Worm (Caenorhabditis elegans): ENCODE measurements around the gene twk-22.

Gene twk-22

ce11 chrX:16300422-16300821 lies 5.8 kb upstream of the twk-22 start:
- TF ChIP-seq unc-62 (GFP tag; optimal IDR thresholded peaks at IDR 0.05): no peak

- TF ChIP-seq unc-62 (GFP tag; optimal IDR thresholded peaks at IDR 0.05): no peak
Measured at ce11 chrX:16309705-16310104, 3.4 kb downstream of the twk-22 start.

ce11 chrX:16317629-16318028 lies 11.4 kb downstream of the twk-22 start, which contains the start of gene T01B4.3:
Gene T01B4.3 (minus strand): TSS chrX:16317729.
- no peak for TF ChIP-seq unc-62 (GFP tag; optimal IDR thresholded peaks at IDR 0.05)

ce11 chrX:16318248-16318647 lies 12.0 kb downstream of the twk-22 start:
- TF ChIP-seq unc-62 (GFP tag; optimal IDR thresholded peaks at IDR 0.05): no peak

DNA sequence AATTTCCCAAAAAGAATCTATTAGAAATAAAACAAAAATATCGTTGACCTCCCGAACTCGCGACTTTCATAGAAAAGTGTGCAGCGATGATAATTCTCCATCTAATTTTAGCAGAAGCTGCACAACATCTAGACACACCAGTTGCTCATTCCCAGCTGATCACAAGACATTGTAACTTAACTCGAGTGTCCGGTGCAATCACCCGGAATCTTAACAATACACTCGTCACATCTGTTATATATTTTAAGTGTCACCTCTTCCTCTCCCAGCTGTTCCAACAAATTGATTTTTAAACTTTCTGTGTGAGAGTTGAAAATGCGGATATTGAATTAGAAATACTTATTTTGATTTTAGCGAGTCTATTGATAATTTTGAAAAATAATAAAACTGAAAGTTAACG lies 15.1 kb downstream of the twk-22 start:
- TF ChIP-seq unc-62 (GFP tag; optimal IDR thresholded peaks at IDR 0.05): no peak

- TF ChIP-seq unc-62 (GFP tag; optimal IDR thresholded peaks at IDR 0.05): no peak
Measured at ce11 chrX:16321864-16322263, 15.6 kb downstream of the twk-22 start.

- no peak for TF ChIP-seq unc-62 (GFP tag; optimal IDR thresholded peaks at IDR 0.05)
Measured at ce11 chrX:16324222-16324621, 18.0 kb downstream of the twk-22 start.

DNA sequence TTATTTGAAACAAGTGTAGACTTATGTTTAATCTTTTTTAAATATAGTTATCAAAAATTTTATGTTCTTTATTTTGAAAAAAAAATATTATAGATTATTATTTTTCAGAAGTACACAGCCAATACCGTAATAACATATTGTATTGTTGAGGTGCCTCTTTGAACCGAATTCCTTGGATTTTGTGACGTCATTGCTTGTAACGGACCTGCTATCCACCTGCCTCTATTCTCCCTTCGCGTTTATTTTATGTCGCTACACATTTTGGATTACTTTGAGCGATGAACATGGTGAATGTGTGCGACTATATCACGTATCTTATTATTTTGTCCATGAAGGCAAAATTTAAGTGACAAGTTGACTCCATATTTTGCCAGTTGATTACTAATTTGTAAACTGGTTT lies 21.0 kb downstream of the twk-22 start:
- TF ChIP-seq unc-62 (GFP tag; optimal IDR thresholded peaks at IDR 0.05): no peak

DNA sequence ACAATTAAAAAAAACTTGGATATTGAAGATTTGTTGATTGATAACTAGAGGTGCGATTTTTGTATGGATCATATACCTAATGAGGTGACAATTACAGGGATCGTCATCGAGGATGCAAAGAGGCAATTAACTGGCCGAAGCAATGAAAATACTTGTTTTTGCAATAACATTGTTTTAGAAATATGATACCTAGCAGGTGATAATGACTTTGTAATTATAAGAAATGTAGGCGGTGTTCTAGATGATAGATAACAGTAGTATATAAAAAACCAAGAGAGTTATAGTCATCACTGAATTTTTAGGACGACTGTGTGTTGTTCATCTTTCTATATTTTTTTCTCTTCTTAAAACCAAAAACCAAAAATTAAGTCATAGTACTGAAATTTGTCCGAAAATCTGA lies 22.1 kb downstream of the twk-22 start, which contains the start of gene C11G6.2:
TSS of gene C11G6.2 (plus strand) at position 301 of the 400 bp plus-strand sequence.
- no peak for TF ChIP-seq unc-62 (GFP tag; optimal IDR thresholded peaks at IDR 0.05)

DNA sequence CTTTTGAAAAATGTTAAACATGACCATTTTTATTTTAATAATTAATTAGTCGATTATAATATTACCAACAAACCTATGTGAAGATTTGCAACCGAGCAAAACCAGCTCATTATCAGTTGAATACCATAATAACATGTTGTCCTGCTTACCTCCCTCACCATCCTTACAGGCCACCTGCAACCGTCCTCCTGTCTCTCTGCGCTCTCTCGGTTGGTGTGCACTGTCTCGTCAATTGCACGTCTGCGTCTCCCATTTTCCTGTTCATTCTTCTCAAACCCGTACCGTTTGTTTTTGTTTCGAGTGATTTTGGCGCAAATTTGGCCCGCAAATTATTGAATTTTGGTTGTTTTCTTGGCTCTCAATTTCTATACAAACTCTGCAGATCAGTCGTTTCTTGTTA lies 25.2 kb downstream of the twk-22 start:
- no peak for TF ChIP-seq unc-62 (GFP tag; optimal IDR thresholded peaks at IDR 0.05)

DNA sequence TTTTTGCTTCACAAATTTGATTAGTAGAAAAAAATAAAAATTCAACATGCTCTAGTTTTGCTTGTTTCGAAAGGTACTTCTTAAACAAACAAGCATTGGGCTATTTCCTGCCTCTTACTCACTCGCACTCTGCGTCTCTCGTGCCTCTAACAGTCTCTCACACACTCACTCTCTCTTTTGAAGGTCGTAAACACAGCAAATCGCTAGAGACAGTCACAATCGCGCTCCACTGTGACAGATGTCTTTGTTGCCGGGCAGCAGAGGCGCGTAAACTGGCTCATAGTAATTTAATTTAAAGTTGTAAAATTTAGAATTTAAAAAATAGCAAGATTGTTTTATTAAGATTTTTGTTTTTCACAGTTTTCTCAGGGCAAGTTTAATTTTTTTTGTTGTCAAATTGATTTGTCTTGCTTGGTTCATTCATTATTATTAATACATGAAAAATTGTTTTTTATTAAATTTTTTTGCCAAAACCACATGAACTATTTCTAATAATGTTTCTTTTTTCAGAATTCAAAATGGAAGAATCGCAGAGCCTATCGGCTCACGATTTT lies 25.7 kb downstream of the twk-22 start, which contains the start of gene taf-3:
TSS of gene taf-3 (plus strand) at position 504 of the 554 bp plus-strand sequence.
- no peak for TF ChIP-seq unc-62 (GFP tag; optimal IDR thresholded peaks at IDR 0.05)

DNA sequence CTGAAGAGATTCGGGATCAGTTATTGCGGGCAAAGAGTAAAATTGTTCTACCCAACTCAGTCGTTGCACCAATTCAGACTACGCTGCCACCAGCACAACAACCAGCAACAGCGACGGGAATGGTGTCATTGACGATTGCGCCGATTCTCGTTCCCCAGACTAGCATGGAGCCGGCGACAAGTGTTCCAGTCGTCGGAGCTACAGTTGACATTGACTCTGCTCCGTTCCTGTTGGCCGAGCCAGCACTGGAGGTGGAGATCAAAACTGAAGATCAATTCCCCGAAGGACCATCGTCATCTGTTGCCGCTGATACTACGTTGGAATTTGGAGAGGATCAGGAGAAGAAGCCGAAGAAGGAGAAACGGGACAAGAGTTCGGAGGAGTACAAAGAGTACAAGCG lies 29.1 kb downstream of the twk-22 start:
- no peak for TF ChIP-seq unc-62 (GFP tag; optimal IDR thresholded peaks at IDR 0.05)

- TF ChIP-seq unc-62 (GFP tag; optimal IDR thresholded peaks at IDR 0.05): no peak
Measured at ce11 chrX:16336940-16337339, 30.7 kb downstream of the twk-22 start.

ce11 chrX:16337399-16337798 lies 31.1 kb downstream of the twk-22 start:
- TF ChIP-seq unc-62 (GFP tag; optimal IDR thresholded peaks at IDR 0.05): no peak

ce11 chrX:16339207-16339606 lies 32.9 kb downstream of the twk-22 start:
- no peak for TF ChIP-seq unc-62 (GFP tag; optimal IDR thresholded peaks at IDR 0.05)

DNA sequence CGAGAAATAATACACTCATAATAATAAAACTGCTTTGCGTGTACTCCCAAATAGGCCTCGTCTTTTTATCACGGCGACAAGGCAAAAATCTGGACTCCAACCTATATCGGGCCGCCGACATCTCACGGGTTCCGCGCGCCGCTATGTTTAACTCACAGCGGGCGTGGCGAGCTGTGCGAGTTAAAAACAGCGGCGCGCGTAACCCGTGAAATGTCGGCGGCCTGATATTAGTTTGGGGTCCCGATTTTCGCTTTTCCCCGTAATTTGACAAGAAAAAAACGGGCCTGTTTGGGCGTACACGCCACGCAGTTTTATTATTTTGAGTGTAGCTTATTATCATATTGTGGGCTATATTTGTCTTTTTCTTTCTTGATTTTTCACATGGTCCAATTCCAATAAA lies 35.6 kb downstream of the twk-22 start:
- no peak for TF ChIP-seq unc-62 (GFP tag; optimal IDR thresholded peaks at IDR 0.05)

ce11 chrX:16342256-16342655 lies 36.0 kb downstream of the twk-22 start:
- no peak for TF ChIP-seq unc-62 (GFP tag; optimal IDR thresholded peaks at IDR 0.05)

Measured in whole organism, dauer.